Worm (Caenorhabditis elegans) whole organism, L3 larva: ENCODE measurements around the gene str-246.

Experiments
- R02D3.7 ChIP-seq: fragments of 150-350 bp; optimal IDR thresholded peaks from 2 replicates; lab custom pipeline; 2014; ENCODE audit warnings: missing biosample characterization, missing genetic modification characterization
- ama-1 ChIP-seq: fragments of 150-350 bp; optimal IDR thresholded peaks from 2 replicates; lab custom pipeline; 2018
- ceh-16 ChIP-seq: sonication (generic microtip); optimal IDR thresholded peaks from 2 replicates; lab custom pipeline; 2017; ENCODE audit warnings: missing biosample characterization, missing genetic modification characterization
- ceh-28 ChIP-seq: fragments of 150-350 bp; optimal IDR thresholded peaks from 2 replicates; lab custom pipeline; 2014; ENCODE audit warnings: missing biosample characterization, missing genetic modification reagents, missing genetic modification characterization
- ceh-82 ChIP-seq: fragments of 150-350 bp; optimal IDR thresholded peaks from 2 replicates; lab custom pipeline; 2014; ENCODE audit warnings: missing biosample characterization, missing genetic modification characterization
- ceh-9 ChIP-seq: sonication (generic microtip); optimal IDR thresholded peaks from 2 replicates; lab custom pipeline; 2018; ENCODE audit warnings: missing biosample characterization, missing genetic modification characterization
- daf-12 ChIP-seq: fragments of 150-350 bp; optimal IDR thresholded peaks from 2 replicates; lab custom pipeline; 2014; ENCODE audit warnings: missing biosample characterization, missing genetic modification reagents, missing genetic modification characterization
- elt-2 ChIP-seq: sonication (generic microtip); optimal IDR thresholded peaks from 2 replicates; lab custom pipeline; 2016; ENCODE audit warnings: missing genetic modification reagents, mild to moderate bottlenecking, missing genetic modification characterization, missing compliant biosample characterization
- eor-1 ChIP-seq, 2 experiments: fragments of 150-350 bp; optimal IDR thresholded peaks; 2 replicates each; lab custom pipeline; 2014 to 2018; ENCODE audit warnings: missing biosample characterization in 2 of 2, missing genetic modification characterization in 2 of 2
- fkh-10 ChIP-seq: sonication (generic microtip); optimal IDR thresholded peaks from 2 replicates; lab custom pipeline; 2017; ENCODE audit warnings: missing biosample characterization, missing genetic modification reagents, missing genetic modification characterization
- fkh-2 ChIP-seq: fragments of 150-350 bp; optimal IDR thresholded peaks from 2 replicates; lab custom pipeline; 2014; ENCODE audit warnings: missing biosample characterization, missing genetic modification reagents, missing genetic modification characterization
- hmg-11 ChIP-seq: sonication (generic microtip); optimal IDR thresholded peaks from 2 replicates; lab custom pipeline; 2016; ENCODE audit warnings: missing genetic modification characterization, missing compliant biosample characterization
- jun-1 ChIP-seq: fragments of 150-350 bp; optimal IDR thresholded peaks from 2 replicates; lab custom pipeline; 2014; ENCODE audit warnings: missing biosample characterization, missing genetic modification reagents, missing genetic modification characterization
- lin-15B ChIP-seq: fragments of 150-350 bp; optimal IDR thresholded peaks from 2 replicates; lab custom pipeline; 2014; ENCODE audit warnings: missing biosample characterization, missing genetic modification characterization
- lin-39 ChIP-seq: fragments of 150-350 bp; optimal IDR thresholded peaks from 2 replicates; lab custom pipeline; 2018; ENCODE audit warnings: missing biosample characterization, missing genetic modification reagents, missing genetic modification characterization
- lsy-12 ChIP-seq: sonication (generic microtip); optimal IDR thresholded peaks from 2 replicates; lab custom pipeline; 2016; ENCODE audit warnings: mild to moderate bottlenecking, missing genetic modification characterization, missing compliant biosample characterization
- mdl-1 ChIP-seq: fragments of 150-350 bp; optimal IDR thresholded peaks from 2 replicates; lab custom pipeline; 2014; ENCODE audit warnings: missing biosample characterization, missing genetic modification characterization
- nfya-1 ChIP-seq: sonication (generic microtip); optimal IDR thresholded peaks from 2 replicates; lab custom pipeline; 2017; ENCODE audit warnings: missing genetic modification characterization, mild to moderate bottlenecking, missing compliant biosample characterization, antibody characterized with exemption, moderate library complexity; ENCODE audit not compliant: insufficient read depth
- nhr-11 ChIP-seq: fragments of 150-350 bp; optimal IDR thresholded peaks from 2 replicates; lab custom pipeline; 2014; ENCODE audit warnings: missing biosample characterization, missing genetic modification characterization
- nhr-12 ChIP-seq: fragments of 150-350 bp; optimal IDR thresholded peaks from 2 replicates; lab custom pipeline; 2014; ENCODE audit warnings: missing biosample characterization, missing genetic modification characterization
- nhr-23 ChIP-seq: fragments of 150-350 bp; optimal IDR thresholded peaks from 2 replicates; lab custom pipeline; 2014; ENCODE audit warnings: missing biosample characterization, missing genetic modification reagents, missing genetic modification characterization
- nhr-237 ChIP-seq: fragments of 150-350 bp; optimal IDR thresholded peaks from 2 replicates; lab custom pipeline; 2014; ENCODE audit warnings: missing biosample characterization, missing genetic modification characterization
- nhr-25 ChIP-seq: sonication (generic microtip); optimal IDR thresholded peaks from 2 replicates; lab custom pipeline; 2017; ENCODE audit warnings: missing biosample characterization, missing genetic modification characterization
- nhr-28 ChIP-seq: fragments of 150-350 bp; optimal IDR thresholded peaks from 2 replicates; lab custom pipeline; 2014; ENCODE audit warnings: missing biosample characterization, missing genetic modification characterization
- nhr-43 ChIP-seq: sonication (generic microtip); optimal IDR thresholded peaks from 2 replicates; lab custom pipeline; 2016; ENCODE audit warnings: mild to moderate bottlenecking, missing genetic modification characterization, missing compliant biosample characterization; ENCODE audit not compliant: poor library complexity, severe bottlenecking
- nhr-67 ChIP-seq: fragments of 150-350 bp; optimal IDR thresholded peaks from 2 replicates; lab custom pipeline; 2014; ENCODE audit warnings: missing biosample characterization, missing genetic modification characterization
- nhr-76 ChIP-seq: fragments of 150-350 bp; sonication (generic microtip); optimal IDR thresholded peaks from 5 replicates; lab custom pipeline; 2014; ENCODE audit warnings: missing biosample characterization, missing genetic modification characterization
- nhr-77 ChIP-seq: fragments of 150-350 bp; optimal IDR thresholded peaks from 2 replicates; lab custom pipeline; 2014; ENCODE audit warnings: missing biosample characterization, missing genetic modification characterization
- pha-4 ChIP-seq: fragments of 150-350 bp; optimal IDR thresholded peaks from 2 replicates; lab custom pipeline; 2014; ENCODE audit warnings: missing biosample characterization, missing genetic modification reagents, missing genetic modification characterization
- skn-1 ChIP-seq: fragments of 150-350 bp; optimal IDR thresholded peaks from 2 replicates; lab custom pipeline; 2014; ENCODE audit warnings: missing biosample characterization, missing genetic modification characterization
- snpc-4 ChIP-seq: fragments of 150-350 bp; optimal IDR thresholded peaks from 2 replicates; lab custom pipeline; 2014; ENCODE audit warnings: missing biosample characterization, missing genetic modification characterization
- tbx-2 ChIP-seq: sonication (generic microtip); optimal IDR thresholded peaks from 2 replicates; lab custom pipeline; 2016; ENCODE audit warnings: mild to moderate bottlenecking, missing genetic modification characterization, missing compliant biosample characterization
- unc-62 ChIP-seq: fragments of 150-350 bp; sonication (generic microtip); optimal IDR thresholded peaks from 4 replicates; lab custom pipeline; 2014; ENCODE audit warnings: missing biosample characterization, missing genetic modification reagents, missing genetic modification characterization
- zag-1 ChIP-seq: fragments of 150-350 bp; optimal IDR thresholded peaks from 2 replicates; lab custom pipeline; 2014; ENCODE audit warnings: missing biosample characterization, missing genetic modification characterization
- ztf-11 ChIP-seq: fragments of 150-350 bp; optimal IDR thresholded peaks from 2 replicates; lab custom pipeline; 2014; ENCODE audit warnings: missing biosample characterization, missing genetic modification characterization
- ztf-4 ChIP-seq: fragments of 150-350 bp; optimal IDR thresholded peaks from 2 replicates; lab custom pipeline; 2014; ENCODE audit warnings: missing biosample characterization, missing genetic modification characterization

The str-246 gene

DNA sequence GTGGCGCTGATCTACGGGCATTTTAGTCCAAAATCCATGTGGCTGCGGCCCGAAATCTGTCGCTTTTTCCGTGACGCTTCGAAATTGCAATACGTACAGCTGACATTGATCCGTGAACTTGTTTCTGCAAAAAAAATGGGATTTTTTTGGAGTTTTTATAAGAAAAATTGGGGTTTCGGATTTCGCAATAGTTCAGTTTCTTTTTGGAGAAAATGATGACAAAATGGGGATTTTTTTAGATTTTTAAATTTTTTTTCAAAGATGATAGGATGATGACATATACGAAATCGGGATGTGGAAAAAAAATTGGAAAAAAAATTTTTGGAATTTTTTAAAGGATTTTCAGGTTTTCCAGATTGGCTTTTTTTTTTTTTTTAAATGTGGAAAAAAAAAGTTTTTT, 23.7 kb downstream of the str-246 start:
- no peak for TF ChIP-seq ztf-11 (tag; lab: Kevin White, UChicago)
- peak; percentile 17 for TF ChIP-seq hmg-11 (tag; lab: Kevin White, UChicago)
- no peak for TF ChIP-seq lin-39 (tag; lab: Kevin White, UChicago)

ce11 chrIII:11107327-11107726, 29.8 kb downstream of the str-246 start:
- TF ChIP-seq nhr-28 (no peak), tbx-2 (no peak), ceh-16 (no peak), ceh-9 (tag; lab: Kevin White, UChicago) (no peak), ceh-28 (tag; lab: Kevin White, UChicago) (no peak)

DNA sequence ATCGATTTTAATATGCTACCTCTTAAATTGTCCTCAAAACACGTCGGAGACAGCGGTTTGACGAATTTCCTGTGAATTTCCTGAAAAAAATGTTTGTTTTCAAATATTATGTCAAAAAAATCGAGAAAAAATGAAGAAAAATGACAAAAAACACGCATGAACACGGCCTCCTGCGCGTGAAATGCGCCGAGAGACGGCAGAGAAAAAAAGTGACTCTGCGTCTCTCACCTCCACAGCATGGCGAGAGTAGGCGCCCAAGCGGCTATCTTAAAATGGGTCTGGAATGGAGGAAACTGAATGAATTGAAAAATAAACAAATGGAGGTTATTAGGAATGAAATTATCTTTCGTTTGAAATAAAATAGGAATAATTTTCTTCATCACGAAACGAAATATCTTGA, 33.3 kb downstream of the str-246 start:
- TF ChIP-seq zag-1 (tag; lab: Kevin White, UChicago) (no peak), nfya-1 (peak; percentile 51), jun-1 (tag; lab: Kevin White, UChicago) (peak; percentile 37), nhr-43 (tag; lab: Kevin White, UChicago) (peak; percentile 69), ceh-9 (tag; lab: Kevin White, UChicago) (no peak), lin-39 (tag; lab: Kevin White, UChicago) (peak; percentile 18), ceh-82 (tag; lab: Kevin White, UChicago) (peak; percentile 21), lin-15B (tag; lab: Kevin White, UChicago) (peak; percentile 66), ceh-28 (tag; lab: Kevin White, UChicago) (peak; percentile 25), lsy-12 (tag; lab: Kevin White, UChicago) (peak; percentile 26), nhr-23 (tag; lab: Kevin White, UChicago) (peak; percentile 64), mdl-1 (tag; lab: Kevin White, UChicago) (no peak), ama-1 (lab: Kevin White, UChicago) (no peak), snpc-4 (peak; percentile 56), pha-4 (tag; lab: Kevin White, UChicago) (peak; percentile 45), nhr-12 (tag; lab: Kevin White, UChicago) (no peak), nhr-77 (tag; lab: Kevin White, UChicago) (peak; percentile 57), elt-2 (tag; lab: Kevin White, UChicago) (peak; percentile 38), R02D3.7 (tag; lab: Kevin White, UChicago) (peak; percentile 40), nhr-25 (tag; lab: Kevin White, UChicago) (peak; percentile 25), hmg-11 (tag; lab: Kevin White, UChicago) (peak; percentile 67)

DNA sequence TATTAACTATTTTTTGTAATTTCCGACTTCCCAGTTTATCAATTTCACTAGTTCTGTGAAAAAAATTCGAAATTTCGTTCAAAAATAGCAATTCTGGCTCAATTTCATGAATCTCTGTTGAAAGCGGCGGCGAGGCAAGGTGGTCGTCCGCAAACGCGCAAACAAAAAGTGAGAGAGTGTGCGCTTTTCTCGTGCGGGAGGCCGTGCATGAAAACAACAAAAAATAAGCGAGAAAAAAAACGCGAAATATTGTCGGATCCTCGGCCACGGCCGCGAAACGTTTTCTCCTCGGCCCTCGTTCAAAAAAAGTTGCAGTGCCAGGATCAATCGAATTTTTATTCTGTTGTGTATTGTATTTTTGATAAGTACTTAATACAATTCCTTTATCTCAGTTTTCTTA, 35.2 kb downstream of the str-246 start:
- TF ChIP-seq lin-15B (tag; lab: Kevin White, UChicago) (peak; percentile 66), ceh-9 (tag; lab: Kevin White, UChicago) (no peak), hmg-11 (tag; lab: Kevin White, UChicago) (peak; percentile 10), ceh-82 (tag; lab: Kevin White, UChicago) (no peak), snpc-4 (no peak), ama-1 (lab: Kevin White, UChicago) (no peak), R02D3.7 (tag; lab: Kevin White, UChicago) (no peak), skn-1 (tag; lab: Kevin White, UChicago) (no peak), pha-4 (tag; lab: Kevin White, UChicago) (peak; percentile 13), nhr-43 (tag; lab: Kevin White, UChicago) (peak; percentile 53), fkh-2 (tag; lab: Kevin White, UChicago) (no peak), ztf-11 (tag; lab: Kevin White, UChicago) (no peak), ztf-4 (tag; lab: Kevin White, UChicago) (no peak), nhr-67 (tag; lab: Kevin White, UChicago) (no peak), nhr-76 (no peak), nhr-11 (no peak), unc-62 (GFP tag; lab: Kevin White, UChicago) (no peak), daf-12 (tag; lab: Kevin White, UChicago) (no peak), nhr-28 (no peak), lin-39 (tag; lab: Kevin White, UChicago) (no peak), fkh-10 (GFP tag; lab: Kevin White, UChicago) (no peak), elt-2 (tag; lab: Kevin White, UChicago) (peak; percentile 24), nhr-237 (tag; lab: Kevin White, UChicago) (no peak), eor-1 (tag; optimal IDR thresholded peaks at IDR 0.05; lab: Kevin White, UChicago) (no peak), ceh-16 (no peak), nfya-1 (peak; percentile 17)
